Fruit fly (Drosophila melanogaster): ENCODE measurements around the gene CG42264.

CG42264 gene

dm6 chrX:5781520-5781919, 5.1 kb upstream of the CG42264 start, which contains the start of gene CG3108:
CG3108 (minus strand) TSS chrX:5781620.
- TF ChIP-seq usp (GFP tag; optimal IDR thresholded peaks at IDR 0.05) = no peak
- no peak for TF ChIP-seq EcR (GFP tag; optimal IDR thresholded peaks at IDR 0.05)
- no peak for TF ChIP-seq pan (optimal IDR thresholded peaks at IDR 0.05)
- no peak for TF ChIP-seq Dll (optimal IDR thresholded peaks at IDR 0.05)
- no peak for TF ChIP-seq CG8478 (optimal IDR thresholded peaks at IDR 0.05)

dm6 chrX:5772409-5772808, 4.0 kb downstream of the CG42264 start:
- TF ChIP-seq pan (optimal IDR thresholded peaks at IDR 0.05) (no peak), Dll (optimal IDR thresholded peaks at IDR 0.05) (no peak), EcR (GFP tag; optimal IDR thresholded peaks at IDR 0.05) (no peak), psq (optimal IDR thresholded peaks at IDR 0.05) (no peak), usp (GFP tag; optimal IDR thresholded peaks at IDR 0.05) (no peak), CG8478 (optimal IDR thresholded peaks at IDR 0.05) (no peak)

dm6 chrX:5770730-5771181, 5.7 kb downstream of the CG42264 start, which contains the start of gene CG3097:
CG3097 (minus strand) TSS chrX:5770780.
- no peak for TF ChIP-seq CG8478 (optimal IDR thresholded peaks at IDR 0.05)
- peak; percentile 5 for TF ChIP-seq Dll (optimal IDR thresholded peaks at IDR 0.05)

dm6 chrX:5768602-5769251, 7.7 kb downstream of the CG42264 start:
- no peak for TF ChIP-seq pan (optimal IDR thresholded peaks at IDR 0.05)
- TF ChIP-seq EcR (GFP tag; optimal IDR thresholded peaks at IDR 0.05) = no peak
- no peak for TF ChIP-seq psq (optimal IDR thresholded peaks at IDR 0.05)
- TF ChIP-seq CG8478 (optimal IDR thresholded peaks at IDR 0.05) = no peak
- no peak for TF ChIP-seq usp (GFP tag; optimal IDR thresholded peaks at IDR 0.05)
- no peak for TF ChIP-seq Dll (optimal IDR thresholded peaks at IDR 0.05)

dm6 chrX:5766732-5767131, 9.7 kb downstream of the CG42264 start:
- TF ChIP-seq pan (optimal IDR thresholded peaks at IDR 0.05) = no peak
- TF ChIP-seq psq (optimal IDR thresholded peaks at IDR 0.05) = no peak
- no peak for TF ChIP-seq Dll (optimal IDR thresholded peaks at IDR 0.05)
- TF ChIP-seq EcR (GFP tag; optimal IDR thresholded peaks at IDR 0.05) = no peak
- no peak for TF ChIP-seq CG8478 (optimal IDR thresholded peaks at IDR 0.05)
- no peak for TF ChIP-seq usp (GFP tag; optimal IDR thresholded peaks at IDR 0.05)

dm6 chrX:5764001-5764892, 12.2 kb downstream of the CG42264 start, which contains the start of the genes MAPk-Ak2 and CG42699:
MAPk-Ak2 (minus strand) TSS chrX:5764203.
CG42699 (plus strand) TSS chrX:5764553.
- no peak for TF ChIP-seq pan (optimal IDR thresholded peaks at IDR 0.05)
- no peak for TF ChIP-seq EcR (GFP tag; optimal IDR thresholded peaks at IDR 0.05)
- TF ChIP-seq usp (GFP tag; optimal IDR thresholded peaks at IDR 0.05) = no peak
- no peak for TF ChIP-seq CG8478 (optimal IDR thresholded peaks at IDR 0.05)
- no peak for TF ChIP-seq Dll (optimal IDR thresholded peaks at IDR 0.05)
- TF ChIP-seq psq (optimal IDR thresholded peaks at IDR 0.05) = no peak

dm6 chrX:5763443-5764000, 12.9 kb downstream of the CG42264 start:
- TF ChIP-seq psq (optimal IDR thresholded peaks at IDR 0.05) (no peak), EcR (GFP tag; optimal IDR thresholded peaks at IDR 0.05) (no peak), usp (GFP tag; optimal IDR thresholded peaks at IDR 0.05) (no peak), pan (optimal IDR thresholded peaks at IDR 0.05) (no peak), Dll (optimal IDR thresholded peaks at IDR 0.05) (no peak), CG8478 (optimal IDR thresholded peaks at IDR 0.05) (no peak)

- no peak for TF ChIP-seq EcR (GFP tag; optimal IDR thresholded peaks at IDR 0.05)
- no peak for TF ChIP-seq CG8478 (optimal IDR thresholded peaks at IDR 0.05)
- TF ChIP-seq psq (optimal IDR thresholded peaks at IDR 0.05) = no peak
- no peak for TF ChIP-seq Dll (optimal IDR thresholded peaks at IDR 0.05)
- no peak for TF ChIP-seq pan (optimal IDR thresholded peaks at IDR 0.05)
- no peak for TF ChIP-seq usp (GFP tag; optimal IDR thresholded peaks at IDR 0.05)
Observed at dm6 chrX:5756146-5756545, 20.3 kb downstream of the CG42264 start.

- TF ChIP-seq usp (GFP tag; optimal IDR thresholded peaks at IDR 0.05) = no peak
- TF ChIP-seq Dll (optimal IDR thresholded peaks at IDR 0.05) = peak; percentile 77
Observed at dm6 chrX:5754837-5755828, 21.3 kb downstream of the CG42264 start, which contains the start of the genes lin-52 and CG15771. lin-52 (minus strand) TSS chrX:5754958. CG15771 (plus strand) TSS chrX:5755574.

- TF ChIP-seq psq (optimal IDR thresholded peaks at IDR 0.05) = no peak
- TF ChIP-seq pan (optimal IDR thresholded peaks at IDR 0.05) = no peak
- no peak for TF ChIP-seq usp (GFP tag; optimal IDR thresholded peaks at IDR 0.05)
- TF ChIP-seq Dll (optimal IDR thresholded peaks at IDR 0.05) = no peak
- TF ChIP-seq EcR (GFP tag; optimal IDR thresholded peaks at IDR 0.05) = no peak
- TF ChIP-seq CG8478 (optimal IDR thresholded peaks at IDR 0.05) = no peak
Observed at dm6 chrX:5752838-5753237, 23.6 kb downstream of the CG42264 start.

dm6 chrX:5751949-5752348, 24.5 kb downstream of the CG42264 start, which contains the start of gene CG15772:
CG15772 (plus strand) TSS chrX:5752249.
- no peak for TF ChIP-seq CG8478 (optimal IDR thresholded peaks at IDR 0.05)
- TF ChIP-seq pan (optimal IDR thresholded peaks at IDR 0.05) = no peak
- TF ChIP-seq Dll (optimal IDR thresholded peaks at IDR 0.05) = no peak
- no peak for TF ChIP-seq usp (GFP tag; optimal IDR thresholded peaks at IDR 0.05)
- no peak for TF ChIP-seq EcR (GFP tag; optimal IDR thresholded peaks at IDR 0.05)
- no peak for TF ChIP-seq psq (optimal IDR thresholded peaks at IDR 0.05)
